Worm (Caenorhabditis elegans) whole organism, late embryonic: ENCODE results near the gene anoh-1.

Experiments
- fax-1 ChIP-seq: sonication (generic microtip); optimal IDR thresholded peaks from 2 replicates; lab custom pipeline; 2016; ENCODE audit warnings: missing genotype, missing genetic modification characterization, missing compliant biosample characterization
- lin-11 ChIP-seq: fragments of 200-800 bp; sonication (Bioruptor generic); optimal IDR thresholded peaks from 2 replicates; lab custom pipeline; 2018; ENCODE audit warnings: mild to moderate bottlenecking, missing genetic modification characterization, missing compliant biosample characterization

DNA sequence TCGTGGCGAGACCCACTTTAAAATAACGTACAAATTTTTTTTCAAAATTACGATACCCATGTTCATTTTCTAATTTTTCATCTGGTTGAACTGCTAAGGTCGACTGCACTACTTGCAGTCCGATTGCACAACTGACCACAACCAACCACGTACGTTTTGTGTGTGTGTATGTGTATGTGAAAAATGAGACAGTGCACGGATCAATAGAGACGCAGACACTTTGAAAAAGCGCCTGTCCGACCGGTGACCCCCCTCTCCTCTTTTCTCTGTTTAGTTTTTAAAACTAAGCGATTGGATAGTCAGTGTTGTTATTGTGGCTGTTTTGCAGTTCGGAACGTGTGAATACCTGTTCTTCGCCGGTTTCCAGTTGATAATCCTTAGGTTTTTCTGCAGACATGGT lies 12.4 kb downstream of the anoh-1 start:
- TF ChIP-seq lin-11 (tag; lab: Kevin White, UChicago) (no peak), fax-1 (tag; lab: Kevin White, UChicago) (no peak)
